Worm (Caenorhabditis elegans) whole organism, young adult: Measurements from ENCODE around the gene srd-36.

ENCODE experiments used
- F10E7.11 ChIP-seq: sonication (generic microtip); optimal IDR thresholded peaks from 2 replicates; lab custom pipeline; 2017; ENCODE audit warnings: mild to moderate bottlenecking, missing genetic modification characterization, moderate library complexity, missing compliant biosample characterization
- F23B12.7 ChIP-seq: sonication (generic microtip); optimal IDR thresholded peaks from 2 replicates; lab custom pipeline; 2017; ENCODE audit warnings: missing genetic modification characterization, mild to moderate bottlenecking, missing compliant biosample characterization, antibody characterized with exemption, moderate library complexity; ENCODE audit not compliant: insufficient read depth
- F37B4.10 ChIP-seq: fragments of 200-800 bp; sonication (Bioruptor generic); IDR thresholded peaks from 2 replicates; pipeline ENCODE4 v1.3.6; 2022; ENCODE audit warnings: missing genetic modification characterization, missing compliant biosample characterization
- T26A5.8 ChIP-seq: sonication (generic microtip); optimal IDR thresholded peaks from 2 replicates; lab custom pipeline; 2016; ENCODE audit warnings: missing genetic modification characterization, missing compliant biosample characterization
- Y53G8AR.9 ChIP-seq: fragments of 200-800 bp; sonication (Bioruptor generic); conservative IDR thresholded peaks from 2 replicates; pipeline ENCODE4 v1.3.6; 2022; ENCODE audit warnings: missing genetic modification reagents, missing genetic modification characterization, missing compliant biosample characterization
- bed-2 ChIP-seq: fragments of 200-800 bp; sonication (Bioruptor generic); IDR thresholded peaks from 2 replicates; pipeline ENCODE4 v1.3.6; 2022; ENCODE audit warnings: missing genetic modification reagents, missing genetic modification characterization, missing compliant biosample characterization
- ceh-58 ChIP-seq: fragments of 200-800 bp; sonication (Bioruptor generic); IDR thresholded peaks from 2 replicates; pipeline ENCODE4 v1.3.6; 2022; ENCODE audit warnings: missing genetic modification characterization, missing compliant biosample characterization
- ceh-91 ChIP-seq: fragments of 200-800 bp; sonication (Bioruptor generic); IDR thresholded peaks from 2 replicates; pipeline ENCODE4 v1.3.6; 2022; ENCODE audit warnings: missing genetic modification reagents, missing genetic modification characterization, missing compliant biosample characterization
- dpl-1 ChIP-seq: fragments of 150-350 bp; optimal IDR thresholded peaks from 2 replicates; lab custom pipeline; 2014; ENCODE audit warnings: missing biosample characterization, missing genetic modification reagents, missing genetic modification characterization
- efl-1 ChIP-seq: fragments of 150-350 bp; optimal IDR thresholded peaks from 2 replicates; lab custom pipeline; 2014; ENCODE audit warnings: missing biosample characterization, missing genetic modification reagents, missing genetic modification characterization
- egl-44 ChIP-seq: fragments of 200-800 bp; sonication (Bioruptor generic); IDR thresholded peaks from 2 replicates; pipeline ENCODE4 v1.3.6; 2022; ENCODE audit warnings: missing genetic modification reagents, missing genetic modification characterization, missing compliant biosample characterization
- him-1 ChIP-seq: sonication (generic microtip); optimal IDR thresholded peaks from 2 replicates; lab custom pipeline; 2016; ENCODE audit warnings: missing genotype, missing genetic modification reagents, missing genetic modification characterization, missing compliant biosample characterization
- hlh-26 ChIP-seq: fragments of 200-800 bp; sonication (Bioruptor generic); conservative IDR thresholded peaks from 2 replicates; pipeline ENCODE4 v1.3.6; 2022; ENCODE audit warnings: missing genetic modification reagents, missing genetic modification characterization, missing compliant biosample characterization
- hrde-1 ChIP-seq: sonication (generic microtip); optimal IDR thresholded peaks from 2 replicates; lab custom pipeline; 2016; ENCODE audit warnings: missing genetic modification characterization, mild to moderate bottlenecking, missing compliant biosample characterization, moderate library complexity, missing genotype, missing genetic modification reagents, borderline replicate concordance
- lin-26 ChIP-seq: fragments of 200-800 bp; sonication (Bioruptor generic); IDR thresholded peaks from 2 replicates; pipeline ENCODE4 v1.3.6; 2022; ENCODE audit warnings: missing genetic modification reagents, missing genetic modification characterization, missing compliant biosample characterization
- lin-35 ChIP-seq, 3 experiments: fragments of 150-350 bp in 2 of 3; sonication (generic microtip) in 1 of 3; optimal IDR thresholded peaks; 2 replicates each; lab custom pipeline; 2014 to 2018; ENCODE audit warnings: missing biosample characterization in 3 of 3, missing genetic modification characterization in 3 of 3, missing genetic modification reagents in 3 of 3
- lsl-1 ChIP-seq: fragments of 200-800 bp; sonication (Bioruptor generic); optimal IDR thresholded peaks from 2 replicates; lab custom pipeline; 2018; ENCODE audit warnings: mild to moderate bottlenecking, missing genetic modification characterization, moderate library complexity, missing compliant biosample characterization
- madf-6 ChIP-seq: fragments of 200-800 bp; sonication (Bioruptor generic); IDR thresholded peaks from 2 replicates; pipeline ENCODE4 v1.3.6; 2022; ENCODE audit warnings: missing genetic modification reagents, missing genetic modification characterization, missing compliant biosample characterization
- mxl-1 ChIP-seq: sonication (generic microtip); optimal IDR thresholded peaks from 2 replicates; lab custom pipeline; 2016; ENCODE audit warnings: missing genetic modification characterization, missing compliant biosample characterization
- nfya-2 ChIP-seq: fragments of 200-800 bp; sonication (Bioruptor generic); IDR thresholded peaks from 2 replicates; pipeline ENCODE4 v1.3.6; 2022; ENCODE audit warnings: missing genetic modification reagents, missing genetic modification characterization, missing compliant biosample characterization
- nfyb-1 ChIP-seq: fragments of 200-800 bp; sonication (Bioruptor generic); IDR thresholded peaks from 2 replicates; pipeline ENCODE4 v1.3.6; 2022; ENCODE audit warnings: missing genetic modification reagents, missing genetic modification characterization, missing compliant biosample characterization
- nhr-80 ChIP-seq: sonication (generic microtip); optimal IDR thresholded peaks from 2 replicates; lab custom pipeline; 2016; ENCODE audit warnings: missing genetic modification characterization, missing compliant biosample characterization
- nhr-90 ChIP-seq: sonication (generic microtip); optimal IDR thresholded peaks from 2 replicates; lab custom pipeline; 2016; ENCODE audit warnings: missing genotype, mild to moderate bottlenecking, missing genetic modification characterization, missing compliant biosample characterization
- pbrm-1 ChIP-seq: fragments of 200-800 bp; sonication (Bioruptor generic); IDR thresholded peaks from 2 replicates; pipeline ENCODE4 v1.3.6; 2022; ENCODE audit warnings: missing genetic modification reagents, missing genetic modification characterization, missing compliant biosample characterization
- pha-4 ChIP-seq: fragments of 150-350 bp; sonication (generic microtip); optimal IDR thresholded peaks from 2 replicates; lab custom pipeline; 2014; ENCODE audit warnings: missing biosample characterization, missing genetic modification reagents, missing genetic modification characterization
- rcor-1 ChIP-seq: fragments of 200-800 bp; sonication (Bioruptor generic); IDR thresholded peaks from 2 replicates; pipeline ENCODE4 v1.3.6; 2022; ENCODE audit warnings: missing genetic modification reagents, missing genetic modification characterization, missing compliant biosample characterization
- rec-8 ChIP-seq, 2 experiments: sonication (generic microtip); optimal IDR thresholded peaks; 2 replicates each; lab custom pipeline; 2016; ENCODE audit warnings: mild to moderate bottlenecking in 2 of 2, missing genetic modification characterization in 2 of 2, missing genetic modification reagents in 2 of 2, missing genotype in 2 of 2, missing biosample characterization in 1 of 2, missing compliant biosample characterization in 1 of 2, moderate library complexity in 1 of 2
- sdz-38 ChIP-seq: sonication (generic microtip); optimal IDR thresholded peaks from 2 replicates; lab custom pipeline; 2016; ENCODE audit warnings: missing genotype, missing genetic modification characterization, missing compliant biosample characterization
- snpc-1.3 ChIP-seq: sonication (generic microtip); optimal IDR thresholded peaks from 2 replicates; lab custom pipeline; 2017; ENCODE audit warnings: missing genetic modification characterization, mild to moderate bottlenecking, missing compliant biosample characterization, antibody characterized with exemption, moderate library complexity, missing genotype, missing genetic modification reagents; ENCODE audit not compliant: insufficient read depth
- snpc-3.4 ChIP-seq: sonication (generic microtip); optimal IDR thresholded peaks from 2 replicates; lab custom pipeline; 2017; ENCODE audit warnings: missing genetic modification characterization, mild to moderate bottlenecking, missing compliant biosample characterization, antibody characterized with exemption, moderate library complexity, missing genotype, missing genetic modification reagents
- sptf-2 ChIP-seq: fragments of 200-800 bp; sonication (Bioruptor generic); optimal IDR thresholded peaks from 2 replicates; lab custom pipeline; 2018; ENCODE audit warnings: mild to moderate bottlenecking, missing genetic modification characterization, missing compliant biosample characterization
- tbx-9 ChIP-seq: sonication (generic microtip); optimal IDR thresholded peaks from 2 replicates; lab custom pipeline; 2016; ENCODE audit warnings: borderline replicate concordance, missing genetic modification characterization, inconsistent platforms, missing compliant biosample characterization
- tlf-1 ChIP-seq: fragments of 200-800 bp; sonication (Bioruptor generic); optimal IDR thresholded peaks from 2 replicates; lab custom pipeline; 2018; ENCODE audit warnings: mild to moderate bottlenecking, missing genetic modification characterization, missing compliant biosample characterization
- unc-130 ChIP-seq: sonication (generic microtip); optimal IDR thresholded peaks from 2 replicates; lab custom pipeline; 2016; ENCODE audit warnings: missing genetic modification reagents, missing genetic modification characterization, missing compliant biosample characterization
- unc-62 ChIP-seq: fragments of 150-350 bp; optimal IDR thresholded peaks from 2 replicates; lab custom pipeline; 2014; ENCODE audit warnings: missing biosample characterization, missing genetic modification reagents, missing genetic modification characterization
- xnd-1 ChIP-seq: sonication (generic microtip); optimal IDR thresholded peaks from 2 replicates; lab custom pipeline; 2016; ENCODE audit warnings: missing genotype, missing genetic modification reagents, missing genetic modification characterization, missing compliant biosample characterization
- ztf-18 ChIP-seq: sonication (generic microtip); optimal IDR thresholded peaks from 2 replicates; lab custom pipeline; 2016; ENCODE audit warnings: missing genotype, mild to moderate bottlenecking, missing genetic modification characterization, missing compliant biosample characterization
- ztf-25 ChIP-seq: fragments of 200-800 bp; sonication (Bioruptor generic); IDR thresholded peaks from 2 replicates; pipeline ENCODE4 v1.3.6; 2022; ENCODE audit warnings: missing genetic modification reagents, missing genetic modification characterization, missing compliant biosample characterization

srd-36 gene

ce11 chrX:13264550-13264949 is 30.0 kb downstream of the srd-36 start (continued):
- TF ChIP-seq snpc-3.4 (tag; lab: Kevin White, UChicago), result peak; percentile 60
- TF ChIP-seq dpl-1 (GFP tag; lab: Kevin White, UChicago), result no peak
- TF ChIP-seq unc-130 (GFP tag; lab: Kevin White, UChicago), result peak; percentile 30
- no peak for TF ChIP-seq ceh-91 (GFP tag; lab: Robert Waterston, UW)
- peak; percentile 92 for TF ChIP-seq lin-26 (GFP tag; lab: Robert Waterston, UW)
- peak; percentile 89 for TF ChIP-seq nfyb-1
- TF ChIP-seq nhr-80, result peak; percentile 34
- peak in 1 of 3 experiments; percentile 20 for TF ChIP-seq lin-35 (GFP tag; optimal IDR thresholded peaks at IDR 0.05; lab: Kevin White, UChicago)
- peak; percentile 85 for TF ChIP-seq rcor-1 (GFP tag; lab: Robert Waterston, UW)
- TF ChIP-seq madf-6, result no peak; the same call in none of the 2 replicates
- TF ChIP-seq xnd-1 (tag; lab: Kevin White, UChicago), result no peak
- peak; percentile 80; the same call in 1 of the 2 replicates for TF ChIP-seq ztf-25 (GFP tag; lab: Robert Waterston, UW)
- no peak for TF ChIP-seq unc-62 (GFP tag; lab: Kevin White, UChicago)
- TF ChIP-seq sdz-38 (tag; lab: Kevin White, UChicago), result no peak
- TF ChIP-seq Y53G8AR.9 (GFP tag; lab: Robert Waterston, UW), result 0 out of 2 replicates have a peak, but pooled peaks have one; percentile 38
- TF ChIP-seq tlf-1 (GFP tag; lab: Kevin White, UChicago), result no peak
- TF ChIP-seq snpc-1.3 (tag; lab: Kevin White, UChicago), result no peak
- peak; percentile 84 for TF ChIP-seq nhr-90 (tag; lab: Kevin White, UChicago)
- TF ChIP-seq tbx-9 (tag; lab: Kevin White, UChicago), result no peak
- no peak for TF ChIP-seq ceh-58 (GFP tag; lab: Robert Waterston, UW)
- TF ChIP-seq bed-2 (GFP tag; lab: Robert Waterston, UW), result peak; percentile 35; the same call in 1 of the 2 replicates
- peak; percentile 60 for TF ChIP-seq ztf-18 (tag; lab: Kevin White, UChicago)
- TF ChIP-seq lsl-1, result no peak
- peak; percentile 88 for TF ChIP-seq pbrm-1 (GFP tag; lab: Robert Waterston, UW)
- peak; percentile 61 for TF ChIP-seq hrde-1 (tag; lab: Kevin White, UChicago)
- TF ChIP-seq F10E7.11 (tag; lab: Kevin White, UChicago), result no peak
- TF ChIP-seq F37B4.10 (GFP tag; lab: Robert Waterston, UW), result peak; percentile 89; the same call in 1 of the 2 replicates
- TF ChIP-seq pha-4 (tag; lab: Kevin White, UChicago), result no peak
- TF ChIP-seq rec-8 (tag; optimal IDR thresholded peaks at IDR 0.05; lab: Kevin White, UChicago), result peak; percentile 44 to 68
- TF ChIP-seq sptf-2 (GFP tag; lab: Kevin White, UChicago), result no peak
- peak; percentile 78 for TF ChIP-seq mxl-1

ce11 chrX:13262195-13262594 is 32.4 kb downstream of the srd-36 start, which contains the start of gene K09A11.1:
Gene K09A11.1 (plus strand): TSS chrX:13262495.
- no peak for TF ChIP-seq efl-1 (GFP tag; lab: Kevin White, UChicago)
- no peak for TF ChIP-seq bed-2 (GFP tag; lab: Robert Waterston, UW)
- no peak for TF ChIP-seq him-1 (tag; lab: Kevin White, UChicago)
- TF ChIP-seq F10E7.11 (tag; lab: Kevin White, UChicago), result no peak
- no peak for TF ChIP-seq F23B12.7
- no peak for TF ChIP-seq madf-6
- TF ChIP-seq egl-44, result no peak
- TF ChIP-seq nfya-2 (GFP tag; lab: Robert Waterston, UW), result no peak
- no peak for TF ChIP-seq T26A5.8
- TF ChIP-seq xnd-1 (tag; lab: Kevin White, UChicago), result no peak
- no peak for TF ChIP-seq hlh-26 (GFP tag; lab: Robert Waterston, UW)
- TF ChIP-seq, all 124 proteins: peak for 0
